Fruit fly (Drosophila melanogaster): ENCODE measurements around the gene CCHa2.

dm6 chr3R:13364175-13365174, 30.5 kb downstream of the CCHa2 start, which contains the start of gene Dic1:
- TF ChIP-seq CG8478 (optimal IDR thresholded peaks at IDR 0.05) (no peak), CTCF (optimal IDR thresholded peaks at IDR 0.05) (no peak)

Data from S2 (cell line).